Fruit fly (Drosophila melanogaster) whole organism, embryonic: Measurements from ENCODE around the gene Dhdds.
A peak's percentile ranks its signal among the peaks of the same experiment; 100 is the strongest.

Source experiments
- Ada2b ChIP-seq: fragments of 200-800 bp; sonication (Bioruptor generic); IDR thresholded peaks from 2 replicates; pipeline ENCODE4 v1.3.6; 2022; ENCODE audit warnings: missing biosample characterization, missing genetic modification characterization
- Bgb ChIP-seq: fragments of 200-800 bp; sonication (Bioruptor generic); IDR thresholded peaks from 2 replicates; pipeline ENCODE4 v1.3.6; 2022; ENCODE audit warnings: missing biosample characterization, missing genetic modification characterization; ENCODE audit not compliant: partially characterized antibody
- CG11696 ChIP-seq: fragments of 200-800 bp; sonication (Bioruptor generic); IDR thresholded peaks from 2 replicates; pipeline ENCODE4 v1.3.6; 2022; ENCODE audit warnings: missing biosample characterization, missing genetic modification characterization
- CG13624 ChIP-seq: fragments of 200-800 bp; sonication (Bioruptor generic); optimal IDR thresholded peaks from 2 replicates; lab custom pipeline; 2016; ENCODE audit warnings: missing biosample characterization, missing genetic modification characterization
- CG14441 ChIP-seq: fragments of 200-800 bp; sonication (Bioruptor generic); IDR thresholded peaks from 2 replicates; pipeline ENCODE4 v1.3.6; 2022; ENCODE audit warnings: missing biosample characterization, missing genetic modification characterization
- CG15514 ChIP-seq: fragments of 200-800 bp; sonication (Bioruptor generic); optimal IDR thresholded peaks from 3 replicates; lab custom pipeline; 2017; ENCODE audit warnings: missing biosample characterization, missing genetic modification characterization, mild to moderate bottlenecking, moderate library complexity, missing genetic modification reagents
- CG1603 ChIP-seq: fragments of 200-800 bp; sonication (Bioruptor generic); optimal IDR thresholded peaks from 2 replicates; lab custom pipeline; 2019; ENCODE audit warnings: missing biosample characterization, mild to moderate bottlenecking, missing genetic modification characterization, moderate library complexity
- CG17612 ChIP-seq: fragments of 200-800 bp; sonication (Bioruptor generic); IDR thresholded peaks from 2 replicates; pipeline ENCODE4 v1.3.6; 2022; ENCODE audit warnings: missing biosample characterization, missing genetic modification characterization
- CG17829 ChIP-seq: fragments of 200-800 bp; optimal IDR thresholded peaks from 2 replicates; lab custom pipeline; 2019; ENCODE audit warnings: missing biosample characterization, mild to moderate bottlenecking, missing genetic modification characterization, moderate library complexity
- CG18476 ChIP-seq: fragments of 200-800 bp; sonication (Bioruptor generic); optimal IDR thresholded peaks from 2 replicates; lab custom pipeline; 2016; ENCODE audit warnings: missing biosample characterization, mild to moderate bottlenecking, missing genetic modification characterization
- CG31441 ChIP-seq: fragments of 200-800 bp; sonication (Bioruptor generic); IDR thresholded peaks from 2 replicates; pipeline ENCODE4 v1.3.6; 2022; ENCODE audit warnings: missing biosample characterization, missing genetic modification characterization
- CG32767 ChIP-seq: fragments of 200-800 bp; sonication (Bioruptor generic); IDR thresholded peaks from 2 replicates; pipeline ENCODE4 v1.3.6; 2022; ENCODE audit warnings: missing biosample characterization, missing genetic modification characterization
- CG33557 ChIP-seq: fragments of 200-800 bp; sonication (Bioruptor generic); optimal IDR thresholded peaks from 2 replicates; lab custom pipeline; 2019; ENCODE audit warnings: missing biosample characterization, mild to moderate bottlenecking, missing genetic modification characterization, moderate library complexity
- CG4854 ChIP-seq: fragments of 200-800 bp; sonication (Bioruptor generic); optimal IDR thresholded peaks from 2 replicates; lab custom pipeline; 2016; ENCODE audit warnings: missing biosample characterization, missing genetic modification characterization, inconsistent platforms
- CG7786 ChIP-seq: fragments of 200-800 bp; sonication (Bioruptor generic); optimal IDR thresholded peaks from 2 replicates; lab custom pipeline; 2016; ENCODE audit warnings: missing biosample characterization, missing genetic modification characterization
- CG9437 ChIP-seq: fragments of 200-800 bp; sonication (Bioruptor generic); optimal IDR thresholded peaks from 2 replicates; lab custom pipeline; 2018; ENCODE audit warnings: missing biosample characterization, mild to moderate bottlenecking, missing genetic modification characterization
- Dip3 ChIP-seq: fragments of 200-800 bp; sonication (Bioruptor generic); optimal IDR thresholded peaks from 3 replicates; lab custom pipeline; 2016; ENCODE audit warnings: missing biosample characterization, missing genetic modification characterization
- Fer3 ChIP-seq: fragments of 200-800 bp; sonication (Bioruptor generic); optimal IDR thresholded peaks from 2 replicates; lab custom pipeline; 2018; ENCODE audit warnings: missing biosample characterization, mild to moderate bottlenecking, missing genetic modification characterization, moderate library complexity
- HLH4C ChIP-seq: fragments of 200-800 bp; sonication (Bioruptor generic); IDR thresholded peaks from 3 replicates; pipeline ENCODE4 v1.3.6; 2022; ENCODE audit warnings: missing biosample characterization, missing genetic modification characterization; ENCODE audit not compliant: partially characterized antibody
- Nf-YA ChIP-seq: fragments of 200-800 bp; sonication (Bioruptor generic); IDR thresholded peaks from 2 replicates; pipeline ENCODE4 v1.3.6; 2022; ENCODE audit warnings: missing biosample characterization, missing genetic modification characterization
- Sox100B ChIP-seq: fragments of 200-800 bp; sonication (Bioruptor generic); optimal IDR thresholded peaks from 3 replicates; lab custom pipeline; 2018; ENCODE audit warnings: missing biosample characterization, mild to moderate bottlenecking, missing genetic modification characterization
- Ssrp ChIP-seq: fragments of 200-800 bp; sonication (Bioruptor generic); optimal IDR thresholded peaks from 2 replicates; lab custom pipeline; 2018; ENCODE audit warnings: missing biosample characterization, mild to moderate bottlenecking, missing genetic modification characterization, moderate library complexity
- Stat92E ChIP-seq, 3 experiments: fragments of >200 bp in 2 of 3; fragments of 200-800 bp in 1 of 3; sonication (Bioruptor generic) in 1 of 3; optimal IDR thresholded peaks; 2 replicates each; lab custom pipeline; 2017 to 2019; ENCODE audit warnings: missing biosample characterization in 3 of 3, missing genetic modification characterization in 3 of 3, mild to moderate bottlenecking in 1 of 3, moderate library complexity in 1 of 3
- Vsx1 ChIP-seq: fragments of 200-800 bp; sonication (Bioruptor generic); optimal IDR thresholded peaks from 2 replicates; lab custom pipeline; 2017; ENCODE audit warnings: missing biosample characterization, mild to moderate bottlenecking, missing genetic modification characterization, missing genetic modification reagents
- bcd ChIP-seq: fragments of 200-800 bp; sonication (Bioruptor generic); optimal IDR thresholded peaks from 2 replicates; lab custom pipeline; 2017; ENCODE audit warnings: missing biosample characterization, mild to moderate bottlenecking, missing genetic modification characterization
- bigmax ChIP-seq: fragments of 200-800 bp; sonication (Bioruptor generic); optimal IDR thresholded peaks from 2 replicates; lab custom pipeline; 2018; ENCODE audit warnings: missing biosample characterization, mild to moderate bottlenecking, missing genetic modification characterization
- bsh ChIP-seq, 2 experiments: fragments of 200-800 bp; sonication (Bioruptor generic); optimal IDR thresholded peaks; 2 replicates each; lab custom pipeline; 2017 to 2018; ENCODE audit warnings: mild to moderate bottlenecking in 2 of 2, missing biosample characterization in 2 of 2, missing genetic modification characterization in 2 of 2, moderate library complexity in 1 of 2
- btn ChIP-seq: fragments of 200-800 bp; sonication (Bioruptor generic); optimal IDR thresholded peaks from 2 replicates; lab custom pipeline; 2016; ENCODE audit warnings: missing biosample characterization, missing genetic modification characterization
- cad ChIP-seq: fragments of >200 bp; optimal IDR thresholded peaks from 2 replicates; lab custom pipeline; 2017; ENCODE audit warnings: missing biosample characterization, missing genetic modification characterization
- crc ChIP-seq: fragments of 200-800 bp; sonication (Bioruptor generic); optimal IDR thresholded peaks from 2 replicates; lab custom pipeline; 2016; ENCODE audit warnings: missing biosample characterization, missing genetic modification characterization
- danr ChIP-seq: fragments of 200-800 bp; sonication (Bioruptor generic); IDR thresholded peaks from 2 replicates; pipeline ENCODE4 v1.3.6; 2022; ENCODE audit warnings: missing biosample characterization, missing genetic modification characterization
- emc ChIP-seq: fragments of 200-800 bp; sonication (Bioruptor generic); optimal IDR thresholded peaks from 2 replicates; lab custom pipeline; 2016; ENCODE audit warnings: missing biosample characterization, missing genetic modification characterization
- eyg ChIP-seq: fragments of 200-800 bp; sonication (Bioruptor generic); optimal IDR thresholded peaks from 3 replicates; lab custom pipeline; 2016; ENCODE audit warnings: missing biosample characterization, missing genetic modification characterization
- fru ChIP-seq: fragments of >200 bp; optimal IDR thresholded peaks from 2 replicates; lab custom pipeline; 2017
- gcm ChIP-seq: fragments of 200-800 bp; sonication (Bioruptor generic); optimal IDR thresholded peaks from 2 replicates; lab custom pipeline; 2019; ENCODE audit warnings: missing biosample characterization, mild to moderate bottlenecking, missing genetic modification characterization, moderate library complexity
- gem ChIP-seq: fragments of 200-800 bp; sonication (Bioruptor generic); optimal IDR thresholded peaks from 2 replicates; lab custom pipeline; 2019; ENCODE audit warnings: missing biosample characterization, mild to moderate bottlenecking, missing genetic modification characterization, moderate library complexity
- jigr1 ChIP-seq: fragments of 200-800 bp; sonication (Bioruptor generic); IDR thresholded peaks from 3 replicates; pipeline ENCODE4 v1.3.6; 2022; ENCODE audit warnings: missing biosample characterization, missing genetic modification characterization
- knrl ChIP-seq: fragments of 200-800 bp; sonication (Bioruptor generic); IDR thresholded peaks from 3 replicates; pipeline ENCODE4 v1.3.6; 2022; ENCODE audit warnings: missing biosample characterization, missing genetic modification characterization; ENCODE audit not compliant: partially characterized antibody
- maf-S ChIP-seq: fragments of 200-800 bp; sonication (Bioruptor generic); optimal IDR thresholded peaks from 2 replicates; lab custom pipeline; 2016; ENCODE audit warnings: missing biosample characterization, missing genetic modification characterization
- mirr ChIP-seq: fragments of 200-800 bp; sonication (Bioruptor generic); optimal IDR thresholded peaks from 3 replicates; lab custom pipeline; 2018; ENCODE audit warnings: missing biosample characterization, mild to moderate bottlenecking, missing genetic modification characterization
- nau ChIP-seq: fragments of 200-800 bp; sonication (Bioruptor generic); optimal IDR thresholded peaks from 3 replicates; lab custom pipeline; 2017; ENCODE audit warnings: missing biosample characterization, mild to moderate bottlenecking, missing genetic modification characterization, missing genetic modification reagents
- pb ChIP-seq: fragments of 200-800 bp; sonication (Bioruptor generic); optimal IDR thresholded peaks from 3 replicates; lab custom pipeline; 2016; ENCODE audit warnings: missing biosample characterization, missing genetic modification characterization
- pho ChIP-seq: fragments of 200-800 bp; sonication (Bioruptor generic); optimal IDR thresholded peaks from 2 replicates; lab custom pipeline; 2016; ENCODE audit warnings: missing biosample characterization, missing genetic modification characterization
- pnt ChIP-seq: fragments of 200-800 bp; sonication (Bioruptor generic); optimal IDR thresholded peaks from 3 replicates; lab custom pipeline; 2016; ENCODE audit warnings: missing biosample characterization, missing genetic modification characterization
- ro ChIP-seq: fragments of 200-800 bp; sonication (Bioruptor generic); IDR thresholded peaks from 2 replicates; pipeline ENCODE4 v1.3.6; 2022; ENCODE audit warnings: missing biosample characterization, missing genetic modification characterization
- row ChIP-seq: fragments of 200-800 bp; sonication (Bioruptor generic); IDR thresholded peaks from 3 replicates; pipeline ENCODE4 v1.3.6; 2022; ENCODE audit warnings: missing biosample characterization, missing genetic modification characterization
- salm ChIP-seq: fragments of 200-800 bp; sonication (Bioruptor generic); optimal IDR thresholded peaks from 2 replicates; lab custom pipeline; 2018; ENCODE audit warnings: missing biosample characterization, mild to moderate bottlenecking, missing genetic modification characterization
- sna ChIP-seq: fragments of 200-800 bp; sonication (Bioruptor generic); IDR thresholded peaks from 2 replicates; pipeline ENCODE4 v1.3.6; 2022; ENCODE audit warnings: missing biosample characterization, missing genetic modification characterization; ENCODE audit not compliant: partially characterized antibody
- sr ChIP-seq: fragments of 200-800 bp; sonication (Bioruptor generic); IDR thresholded peaks from 3 replicates; pipeline ENCODE4 v1.3.6; 2022; ENCODE audit warnings: missing biosample characterization, missing genetic modification characterization
- stwl ChIP-seq: fragments of 200-800 bp; sonication (Bioruptor generic); optimal IDR thresholded peaks from 3 replicates; lab custom pipeline; 2018; ENCODE audit warnings: missing biosample characterization, mild to moderate bottlenecking, missing genetic modification characterization, moderate library complexity
- trh ChIP-seq: fragments of 200-800 bp; sonication (Bioruptor generic); optimal IDR thresholded peaks from 2 replicates; lab custom pipeline; 2016; ENCODE audit warnings: missing biosample characterization, missing genetic modification characterization

The Dhdds gene

dm6 chrX:7970396-7970795 lies 37.2 kb upstream of the Dhdds start (continued):
- TF ChIP-seq CG9437 (GFP tag; lab: Kevin White, UChicago) = peak; percentile 13
- TF ChIP-seq CG18476 (GFP tag; lab: Kevin White, UChicago) = peak; percentile 6
- no peak for TF ChIP-seq danr (GFP tag; lab: Robert Waterston, UW)
- no peak for TF ChIP-seq Nf-YA
- peak; percentile 26 for TF ChIP-seq gcm (GFP tag; lab: Kevin White, UChicago)
- peak; percentile 51 for TF ChIP-seq bcd (GFP tag; lab: Kevin White, UChicago)
- peak; percentile 31; the same call in 1 of the 2 replicates for TF ChIP-seq Bgb
- no peak for TF ChIP-seq ro
- TF ChIP-seq sna = no peak; the same call in 1 of the 2 replicates
- peak; percentile 7 for TF ChIP-seq CG33557 (GFP tag; lab: Kevin White, UChicago)
- TF ChIP-seq HLH4C (GFP tag; lab: Robert Waterston, UW) = peak; percentile 36; the same call in 1 of the 3 replicates
- peak; percentile 37 for TF ChIP-seq Ssrp
- TF ChIP-seq CG14441 (GFP tag; lab: Robert Waterston, UW) = peak; percentile 37; the same call in 1 of the 2 replicates
- no peak for TF ChIP-seq eyg
- peak; percentile 50 for TF ChIP-seq CG31441
- no peak for TF ChIP-seq jigr1 (GFP tag; lab: Robert Waterston, UW)
- no peak for TF ChIP-seq pb (GFP tag; lab: Kevin White, UChicago)
- TF ChIP-seq CG1603 (tag; lab: Kevin White, UChicago) = peak; percentile 39
- TF ChIP-seq Dip3 (GFP tag; lab: Kevin White, UChicago) = no peak
- peak; percentile 47 to 81 for TF ChIP-seq bsh (GFP tag; optimal IDR thresholded peaks at IDR 0.05; lab: Kevin White, UChicago)
- no peak for TF ChIP-seq fru (lab: Kevin White, UChicago)
- TF ChIP-seq btn (GFP tag; lab: Kevin White, UChicago) = no peak
- TF ChIP-seq CG15514 = peak; percentile 29
- no peak for TF ChIP-seq trh (GFP tag; lab: Kevin White, UChicago)
- TF ChIP-seq Ada2b (GFP tag; lab: Robert Waterston, UW) = no peak
- TF ChIP-seq CG4854 (GFP tag; lab: Kevin White, UChicago) = peak; percentile 3
- peak; percentile 57 for TF ChIP-seq Fer3 (tag; lab: Kevin White, UChicago)
- TF ChIP-seq CG17612 (GFP tag; lab: Robert Waterston, UW) = no peak
- peak; percentile 7 for TF ChIP-seq CG7786 (GFP tag; lab: Kevin White, UChicago)
- peak; percentile 13 for TF ChIP-seq nau (GFP tag; lab: Kevin White, UChicago)
- no peak for TF ChIP-seq sr
- TF ChIP-seq CG32767 (GFP tag; lab: Robert Waterston, UW) = no peak
- peak; percentile 45; the same call in 2 of the 3 replicates for TF ChIP-seq knrl (GFP tag; lab: Robert Waterston, UW)
- TF ChIP-seq crc = no peak
- TF ChIP-seq stwl (tag; lab: Kevin White, UChicago) = no peak
- TF ChIP-seq Stat92E (GFP tag; optimal IDR thresholded peaks at IDR 0.05; lab: Kevin White, UChicago) = no peak
- TF ChIP-seq pnt (GFP tag; lab: Kevin White, UChicago) = peak; percentile 9
- peak; percentile 76 for TF ChIP-seq row (GFP tag; lab: Robert Waterston, UW)
- TF ChIP-seq cad (GFP tag; lab: Kevin White, UChicago) = no peak
- peak; percentile 36 for TF ChIP-seq CG17829
- TF ChIP-seq salm (tag; lab: Kevin White, UChicago) = no peak
- TF ChIP-seq pho (GFP tag; lab: Kevin White, UChicago) = peak; percentile 52
- TF ChIP-seq gem (tag; lab: Kevin White, UChicago) = peak; percentile 73
- peak; percentile 2 for TF ChIP-seq Vsx1
- TF ChIP-seq mirr = no peak
- no peak for TF ChIP-seq maf-S (GFP tag; lab: Kevin White, UChicago)
- no peak for TF ChIP-seq bigmax (GFP tag; lab: Kevin White, UChicago)
- peak; percentile 49 for TF ChIP-seq Sox100B (GFP tag; lab: Kevin White, UChicago)
- no peak for TF ChIP-seq CG11696 (GFP tag; lab: Robert Waterston, UW)
- TF ChIP-seq CG13624 = peak; percentile 10
- peak; percentile 6 for TF ChIP-seq emc (GFP tag; lab: Kevin White, UChicago)
